Fruit fly (Drosophila melanogaster): Measurements from ENCODE around the gene CG13731.

Gene CG13731

DNA sequence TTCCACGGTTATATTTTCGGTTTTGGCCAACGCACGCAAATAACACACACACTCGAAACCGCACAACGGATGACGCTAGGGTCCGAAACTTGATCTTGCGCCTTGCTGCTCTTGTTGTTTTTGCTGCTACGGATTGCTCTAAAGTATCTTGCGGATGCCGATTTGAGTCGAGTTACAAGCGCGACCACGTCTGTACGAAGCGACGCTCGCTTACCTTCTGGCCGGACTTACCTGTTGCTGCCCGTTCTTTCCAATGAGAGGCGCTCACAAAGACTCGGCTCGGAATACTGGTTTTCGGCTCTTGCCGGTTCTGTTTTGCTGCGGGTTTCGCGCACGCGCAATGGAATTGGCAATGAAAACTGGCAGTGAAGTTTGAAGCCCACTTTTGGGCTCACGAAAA, 9.4 kb downstream of the CG13731 start, which contains the start of gene Cad74A (continued):
- peak; percentile 38 for TF ChIP-seq Drgx (GFP tag; IDR thresholded peaks at IDR 0.05)
- TF ChIP-seq BtbVII (GFP tag; optimal IDR thresholded peaks at IDR 0.05): no peak
- no peak for TF ChIP-seq sisA (GFP tag; IDR thresholded peaks at IDR 0.05)
- peak in 1 of 2 experiments; percentile 5 for TF ChIP-seq Eip74EF (GFP tag; optimal IDR thresholded peaks at IDR 0.05)
- no peak for TF ChIP-seq CG1832 (GFP tag; optimal IDR thresholded peaks at IDR 0.05)
- TF ChIP-seq CG10209 (GFP tag; optimal IDR thresholded peaks at IDR 0.05): no peak
- TF ChIP-seq toy (GFP tag; IDR thresholded peaks at IDR 0.05): no peak
- peak; percentile 9 for TF ChIP-seq ac (GFP tag; optimal IDR thresholded peaks at IDR 0.05)
- TF ChIP-seq zf30C (GFP tag; optimal IDR thresholded peaks at IDR 0.05): no peak
- TF ChIP-seq CG11093 (GFP tag; IDR thresholded peaks at IDR 0.05): no peak
- TF ChIP-seq CG42726 (GFP tag; IDR thresholded peaks at IDR 0.05; ENCODE audit: partially characterized antibody): peak; percentile 39; the same call in 1 of the 2 replicates
- peak; percentile 44 for TF ChIP-seq D (optimal IDR thresholded peaks at IDR 0.05)
- TF ChIP-seq D (GFP tag; optimal IDR thresholded peaks at IDR 0.05): no peak
- no peak for TF ChIP-seq CG5953 (GFP tag; IDR thresholded peaks at IDR 0.05)
- peak; percentile 2 for TF ChIP-seq CG8924 (tag; optimal IDR thresholded peaks at IDR 0.05)
- TF ChIP-seq Bgb (GFP tag; IDR thresholded peaks at IDR 0.05; ENCODE audit: partially characterized antibody): peak; percentile 47; the same call in 1 of the 2 replicates
- TF ChIP-seq CG10543 (GFP tag; optimal IDR thresholded peaks at IDR 0.05): peak; percentile 15
- TF ChIP-seq hkb (optimal IDR thresholded peaks at IDR 0.05): no peak
- TF ChIP-seq hkb (GFP tag; IDR thresholded peaks at IDR 0.05): 0 out of 2 replicates have a peak, but pooled peaks have one; percentile 10
- TF ChIP-seq CG32532 (GFP tag; IDR thresholded peaks at IDR 0.05): peak; percentile 52; the same call in 1 of the 2 replicates
- peak; percentile 55 for TF ChIP-seq sens (GFP tag)
- TF ChIP-seq CG18764 (GFP tag; optimal IDR thresholded peaks at IDR 0.05): no peak
- 0 out of 2 replicates have a peak, but pooled peaks have one; percentile 31 for TF ChIP-seq CG16779 (GFP tag; IDR thresholded peaks at IDR 0.05)
- TF ChIP-seq Opbp (GFP tag; IDR thresholded peaks at IDR 0.05; ENCODE audit: partially characterized antibody): peak; percentile 50; the same call in 1 of the 3 replicates
- peak; percentile 30; the same call in 1 of the 2 replicates for TF ChIP-seq bbx (GFP tag; IDR thresholded peaks at IDR 0.05; ENCODE audit: partially characterized antibody)
- TF ChIP-seq dmrt11E (tag; optimal IDR thresholded peaks at IDR 0.05): no peak
- no peak for TF ChIP-seq Bdp1 (GFP tag; optimal IDR thresholded peaks at IDR 0.05)
- no peak for TF ChIP-seq CG17802 (tag; optimal IDR thresholded peaks at IDR 0.05)
- no peak for TF ChIP-seq CG1024 (GFP tag; IDR thresholded peaks at IDR 0.05)
- no peak for TF ChIP-seq sd (tag; optimal IDR thresholded peaks at IDR 0.05)
- TF ChIP-seq CG6654 (GFP tag; optimal IDR thresholded peaks at IDR 0.05): no peak
- no peak for TF ChIP-seq fru (optimal IDR thresholded peaks at IDR 0.05)
- TF ChIP-seq B-H2 (GFP tag; optimal IDR thresholded peaks at IDR 0.05): no peak
- peak; percentile 30; the same call in 2 of the 3 replicates for TF ChIP-seq CG34224 (GFP tag; IDR thresholded peaks at IDR 0.05; ENCODE audit: partially characterized antibody)
- TF ChIP-seq en (GFP tag; optimal IDR thresholded peaks at IDR 0.05): no peak
- no peak for TF ChIP-seq CG4854 (GFP tag; optimal IDR thresholded peaks at IDR 0.05)
- no peak for TF ChIP-seq CG17385 (GFP tag; optimal IDR thresholded peaks at IDR 0.05)
- TF ChIP-seq CG4360 (GFP tag; IDR thresholded peaks at IDR 0.05): peak; percentile 61
- no peak for TF ChIP-seq trem (tag; optimal IDR thresholded peaks at IDR 0.05)
- no peak for TF ChIP-seq CG12236 (GFP tag; optimal IDR thresholded peaks at IDR 0.05)
- no peak for TF ChIP-seq sima (GFP tag; optimal IDR thresholded peaks at IDR 0.05)
- peak; percentile 70; the same call in 1 of the 3 replicates for TF ChIP-seq CG34422 (GFP tag; IDR thresholded peaks at IDR 0.05)
- TF ChIP-seq CG30431 (GFP tag; optimal IDR thresholded peaks at IDR 0.05): no peak
- no peak for TF ChIP-seq pan (optimal IDR thresholded peaks at IDR 0.05)
- TF ChIP-seq pan (GFP tag; optimal IDR thresholded peaks at IDR 0.05 in 1 of 2, IDR thresholded peaks at IDR 0.05 in 1 of 2): peak in 1 of 2 experiments; percentile 15
- no peak for TF ChIP-seq Hr39 (optimal IDR thresholded peaks at IDR 0.05)
- TF ChIP-seq CG15073 (GFP tag; optimal IDR thresholded peaks at IDR 0.05): peak; percentile 22
- TF ChIP-seq chinmo (GFP tag; IDR thresholded peaks at IDR 0.05; ENCODE audit: partially characterized antibody): peak; percentile 97
- TF ChIP-seq E2f2 (GFP tag; IDR thresholded peaks at IDR 0.05): no peak
- TF ChIP-seq CG6175 (GFP tag; IDR thresholded peaks at IDR 0.05): 0 out of 3 replicates have a peak, but pooled peaks have one; percentile 44
- TF ChIP-seq CG2889 (GFP tag; IDR thresholded peaks at IDR 0.05): no peak
- peak; percentile 9 for TF ChIP-seq CG17829 (tag; optimal IDR thresholded peaks at IDR 0.05)
